Worm (Caenorhabditis elegans) whole organism, early embryonic: ENCODE data around the gene F15H10.7.
A peak's percentile ranks its signal among the peaks of the same experiment; 100 is the strongest.

ENCODE experiments used
- B0310.2 ChIP-seq: sonication (generic microtip); optimal IDR thresholded peaks from 2 replicates; lab custom pipeline; 2016; ENCODE audit warnings: mild to moderate bottlenecking, missing genetic modification characterization, missing compliant biosample characterization
- F13C5.2 ChIP-seq: sonication (generic microtip); optimal IDR thresholded peaks from 2 replicates; lab custom pipeline; 2017; ENCODE audit warnings: mild to moderate bottlenecking, missing genetic modification characterization, inconsistent platforms, missing compliant biosample characterization
- ceh-13 ChIP-seq: fragments of 200-800 bp; sonication (Bioruptor generic); optimal IDR thresholded peaks from 2 replicates; lab custom pipeline; 2018; ENCODE audit warnings: mild to moderate bottlenecking, missing genetic modification characterization, missing compliant biosample characterization
- ceh-36 ChIP-seq: sonication (generic microtip); optimal IDR thresholded peaks from 2 replicates; lab custom pipeline; 2016; ENCODE audit warnings: missing genetic modification characterization, inconsistent platforms, missing compliant biosample characterization
- ets-7 ChIP-seq: sonication (generic microtip); optimal IDR thresholded peaks from 2 replicates; lab custom pipeline; 2016; ENCODE audit warnings: missing genotype, missing genetic modification characterization, missing compliant biosample characterization
- flt-1 ChIP-seq: fragments of 200-800 bp; sonication (Bioruptor generic); IDR thresholded peaks from 2 replicates; pipeline ENCODE4 v1.3.6; 2022; ENCODE audit warnings: missing genetic modification characterization, missing compliant biosample characterization
- hnd-1 ChIP-seq: sonication (generic microtip); optimal IDR thresholded peaks from 2 replicates; lab custom pipeline; 2016; ENCODE audit warnings: missing genetic modification characterization, missing compliant biosample characterization
- pes-1 ChIP-seq: fragments of 200-800 bp; sonication (Bioruptor generic); IDR thresholded peaks from 2 replicates; pipeline ENCODE4 v1.3.6; 2022; ENCODE audit warnings: missing genetic modification reagents, missing genetic modification characterization, missing compliant biosample characterization
- scrt-1 ChIP-seq: fragments of 200-800 bp; sonication (Bioruptor generic); IDR thresholded peaks from 2 replicates; pipeline ENCODE4 v1.3.6; 2022; ENCODE audit warnings: missing genetic modification characterization, missing compliant biosample characterization
- sea-1 ChIP-seq: fragments of 200-800 bp; sonication (Bioruptor generic); conservative IDR thresholded peaks from 2 replicates; pipeline ENCODE4 v1.3.6; 2022; ENCODE audit warnings: missing genetic modification characterization, missing compliant biosample characterization
- tbx-11 ChIP-seq: fragments of 200-800 bp; sonication (Bioruptor generic); IDR thresholded peaks from 2 replicates; pipeline ENCODE4 v1.3.6; 2022; ENCODE audit warnings: missing genetic modification characterization, missing compliant biosample characterization
- tbx-37 ChIP-seq: fragments of 200-800 bp; sonication (Bioruptor generic); conservative IDR thresholded peaks from 2 replicates; pipeline ENCODE4 v1.3.6; 2022; ENCODE audit warnings: missing genetic modification reagents, missing genetic modification characterization, missing compliant biosample characterization
- tra-4 ChIP-seq: sonication (generic microtip); optimal IDR thresholded peaks from 2 replicates; lab custom pipeline; 2017; ENCODE audit warnings: missing genetic modification characterization, missing compliant biosample characterization

Gene F15H10.7

ce11 chrV:10357467-10357953 lies 48.7 kb downstream of the F15H10.7 start, which contains the start of gene ceeh-2:
Gene ceeh-2, minus strand, starts transcription at chrV:10357903.
- TF ChIP-seq tra-4 (tag; lab: Kevin White, UChicago) = no peak
- TF ChIP-seq ets-7 (tag; lab: Kevin White, UChicago) = no peak
- no peak for TF ChIP-seq F13C5.2 (tag; lab: Kevin White, UChicago)
- TF ChIP-seq scrt-1 (GFP tag; lab: Robert Waterston, UW) = no peak
- TF ChIP-seq sea-1 (GFP tag; lab: Robert Waterston, UW) = no peak

- TF ChIP-seq B0310.2 (tag; lab: Kevin White, UChicago) (no peak), ceh-36 (no peak), tbx-11 (GFP tag; lab: Robert Waterston, UW) (no peak), F13C5.2 (tag; lab: Kevin White, UChicago) (peak; percentile 43), scrt-1 (GFP tag; lab: Robert Waterston, UW) (no peak), tbx-37 (peak; percentile 86), hnd-1 (tag; lab: Kevin White, UChicago) (peak; percentile 21), ceh-13 (GFP tag; lab: Kevin White, UChicago) (peak; percentile 28), pes-1 (GFP tag; lab: Robert Waterston, UW) (no peak; the same call in 1 of the 2 replicates), ets-7 (tag; lab: Kevin White, UChicago) (no peak), flt-1 (GFP tag; lab: Robert Waterston, UW) (no peak)
These were observed 50.4 kb downstream of the F15H10.7 start, which contains the start of gene sluh-7 for ce11 chrV:10355773-10356335. Gene sluh-7, minus strand, starts transcription at chrV:10355823.
